Fruit fly (Drosophila melanogaster) whole organism, embryonic: ENCODE measurements around the gene CG12069.
A peak's percentile ranks its signal among the peaks of the same experiment; 100 is the strongest.

ENCODE experiments used
- CG10267 ChIP-seq: fragments of 200-800 bp; sonication (Bioruptor generic); optimal IDR thresholded peaks from 2 replicates; lab custom pipeline; 2018; ENCODE audit warnings: missing biosample characterization, mild to moderate bottlenecking, missing genetic modification characterization, moderate library complexity
- CG11093 ChIP-seq: fragments of 200-800 bp; sonication (Bioruptor generic); IDR thresholded peaks from 3 replicates; pipeline ENCODE4 v1.3.6; 2022; ENCODE audit warnings: missing biosample characterization, missing genetic modification characterization
- CG11504 ChIP-seq: fragments of 200-800 bp; sonication (Bioruptor generic); optimal IDR thresholded peaks from 3 replicates; lab custom pipeline; 2019; ENCODE audit warnings: missing biosample characterization, mild to moderate bottlenecking, missing genetic modification characterization, moderate library complexity
- CG12155 ChIP-seq: fragments of 200-800 bp; sonication (Bioruptor generic); optimal IDR thresholded peaks from 3 replicates; lab custom pipeline; 2016; ENCODE audit warnings: missing biosample characterization, missing genetic modification characterization
- CG15514 ChIP-seq: fragments of 200-800 bp; sonication (Bioruptor generic); optimal IDR thresholded peaks from 3 replicates; lab custom pipeline; 2017; ENCODE audit warnings: missing biosample characterization, missing genetic modification characterization, mild to moderate bottlenecking, moderate library complexity, missing genetic modification reagents
- CG18476 ChIP-seq: fragments of 200-800 bp; sonication (Bioruptor generic); optimal IDR thresholded peaks from 2 replicates; lab custom pipeline; 2016; ENCODE audit warnings: missing biosample characterization, mild to moderate bottlenecking, missing genetic modification characterization
- CG2199 ChIP-seq: fragments of 200-800 bp; sonication (Bioruptor generic); IDR thresholded peaks from 3 replicates; pipeline ENCODE4 v1.3.6; 2022; ENCODE audit warnings: missing biosample characterization, missing genetic modification characterization
- CG2678 ChIP-seq: fragments of 200-800 bp; sonication (Bioruptor generic); optimal IDR thresholded peaks from 3 replicates; lab custom pipeline; 2019; ENCODE audit warnings: missing biosample characterization, mild to moderate bottlenecking, missing genetic modification characterization, moderate library complexity
- CG2875 ChIP-seq: fragments of 200-800 bp; sonication (Bioruptor generic); optimal IDR thresholded peaks from 2 replicates; lab custom pipeline; 2017; ENCODE audit warnings: missing biosample characterization, mild to moderate bottlenecking, missing genetic modification characterization, missing genetic modification reagents
- CG2889 ChIP-seq: fragments of 200-800 bp; sonication (Bioruptor generic); IDR thresholded peaks from 3 replicates; pipeline ENCODE4 v1.3.6; 2022; ENCODE audit warnings: missing biosample characterization, missing genetic modification characterization
- CG32772 ChIP-seq: fragments of 200-800 bp; sonication (Bioruptor generic); IDR thresholded peaks from 2 replicates; pipeline ENCODE4 v1.3.6; 2022; ENCODE audit warnings: missing biosample characterization, missing genetic modification characterization
- CG8478 ChIP-seq: fragments of >200 bp; optimal IDR thresholded peaks from 2 replicates; lab custom pipeline; 2018
- CG8944 ChIP-seq: fragments of 200-800 bp; sonication (Bioruptor generic); optimal IDR thresholded peaks from 3 replicates; lab custom pipeline; 2016; ENCODE audit warnings: missing biosample characterization, missing genetic modification characterization
- CG9876 ChIP-seq: fragments of 200-800 bp; sonication (Bioruptor generic); optimal IDR thresholded peaks from 2 replicates; lab custom pipeline; 2016; ENCODE audit warnings: missing biosample characterization, missing genetic modification characterization
- CG9932 ChIP-seq: fragments of 200-800 bp; sonication (Bioruptor generic); IDR thresholded peaks from 2 replicates; pipeline ENCODE4 v1.3.6; 2022; ENCODE audit warnings: missing biosample characterization, missing genetic modification characterization
- Dip2 ChIP-seq: fragments of 200-800 bp; sonication (Bioruptor generic); IDR thresholded peaks from 2 replicates; pipeline ENCODE4 v1.3.6; 2022; ENCODE audit warnings: missing biosample characterization, missing genetic modification characterization
- Dll ChIP-seq: fragments of 200-800 bp; sonication (Bioruptor generic); IDR thresholded peaks from 4 replicates; pipeline ENCODE4 v1.3.6; 2022; ENCODE audit warnings: missing biosample characterization, missing genetic modification characterization; ENCODE audit not compliant: partially characterized antibody
- Doc2 ChIP-seq: fragments of 200-800 bp; sonication (Bioruptor generic); IDR thresholded peaks from 2 replicates; pipeline ENCODE4 v1.3.6; 2022; ENCODE audit warnings: missing biosample characterization, missing genetic modification characterization
- Drgx ChIP-seq: fragments of 200-800 bp; sonication (Bioruptor generic); IDR thresholded peaks from 2 replicates; pipeline ENCODE4 v1.3.6; 2022; ENCODE audit warnings: missing biosample characterization, missing genetic modification characterization
- E2f1 ChIP-seq: fragments of 200-800 bp; sonication (Bioruptor generic); IDR thresholded peaks from 2 replicates; pipeline ENCODE4 v1.3.6; 2022; ENCODE audit warnings: missing biosample characterization, missing genetic modification characterization
- E2f2 ChIP-seq: fragments of 200-800 bp; sonication (Bioruptor generic); IDR thresholded peaks from 2 replicates; pipeline ENCODE4 v1.3.6; 2022; ENCODE audit warnings: missing biosample characterization, missing genetic modification characterization
- Fer2 ChIP-seq: fragments of 200-800 bp; sonication (Bioruptor generic); optimal IDR thresholded peaks from 2 replicates; lab custom pipeline; 2018; ENCODE audit warnings: missing biosample characterization, mild to moderate bottlenecking, missing genetic modification characterization, moderate library complexity
- Gug ChIP-seq: fragments of 200-800 bp; sonication (Bioruptor generic); IDR thresholded peaks from 4 replicates; pipeline ENCODE4 v1.3.6; 2022; ENCODE audit warnings: missing biosample characterization, missing genetic modification characterization
- H2.0 ChIP-seq: fragments of 200-800 bp; sonication (Bioruptor generic); IDR thresholded peaks from 2 replicates; pipeline ENCODE4 v1.3.6; 2022; ENCODE audit warnings: missing biosample characterization, missing genetic modification characterization
- Max ChIP-seq: fragments of 200-800 bp; sonication (Bioruptor generic); optimal IDR thresholded peaks from 2 replicates; lab custom pipeline; 2016; ENCODE audit warnings: missing biosample characterization, mild to moderate bottlenecking, missing genetic modification characterization
- Med ChIP-seq: fragments of 200-800 bp; sonication (Bioruptor generic); peaks from one replicate; lab custom pipeline; 2016; ENCODE audit warnings: missing biosample characterization, missing genetic modification characterization, mild to moderate bottlenecking, inconsistent platforms, moderate library complexity
- Six4 ChIP-seq: fragments of 200-800 bp; sonication (Bioruptor generic); optimal IDR thresholded peaks from 2 replicates; lab custom pipeline; 2016; ENCODE audit warnings: missing biosample characterization, missing genetic modification characterization
- amos ChIP-seq: fragments of 200-800 bp; sonication (Bioruptor generic); IDR thresholded peaks from 2 replicates; pipeline ENCODE4 v1.3.6; 2022; ENCODE audit warnings: missing biosample characterization, missing genetic modification characterization; ENCODE audit not compliant: partially characterized antibody
- ap ChIP-seq: fragments of 200-800 bp; sonication (Bioruptor generic); IDR thresholded peaks from 2 replicates; pipeline ENCODE4 v1.3.6; 2022; ENCODE audit warnings: missing biosample characterization, missing genetic modification characterization
- bab2 ChIP-seq: fragments of 200-800 bp; sonication (Bioruptor generic); optimal IDR thresholded peaks from 2 replicates; lab custom pipeline; 2016; ENCODE audit warnings: missing biosample characterization, missing genetic modification characterization
- bbx ChIP-seq: fragments of 200-800 bp; sonication (Bioruptor generic); IDR thresholded peaks from 2 replicates; pipeline ENCODE4 v1.3.6; 2022; ENCODE audit warnings: missing biosample characterization, missing genetic modification characterization; ENCODE audit not compliant: partially characterized antibody
- bowl ChIP-seq: fragments of 200-800 bp; sonication (Bioruptor generic); IDR thresholded peaks from 2 replicates; pipeline ENCODE4 v1.3.6; 2022; ENCODE audit warnings: missing biosample characterization, missing genetic modification characterization
- br ChIP-seq: fragments of >200 bp; optimal IDR thresholded peaks from 2 replicates; lab custom pipeline; 2017
- cato ChIP-seq: fragments of 200-800 bp; sonication (Bioruptor generic); optimal IDR thresholded peaks from 2 replicates; lab custom pipeline; 2016; ENCODE audit warnings: missing biosample characterization, missing genetic modification characterization, borderline replicate concordance
- crc ChIP-seq: fragments of 200-800 bp; sonication (Bioruptor generic); optimal IDR thresholded peaks from 2 replicates; lab custom pipeline; 2016; ENCODE audit warnings: missing biosample characterization, missing genetic modification characterization
- disco-r ChIP-seq: fragments of 200-800 bp; sonication (Bioruptor generic); optimal IDR thresholded peaks from 2 replicates; lab custom pipeline; 2016; ENCODE audit warnings: missing biosample characterization, missing genetic modification characterization
- dysf ChIP-seq: fragments of 200-800 bp; sonication (Bioruptor generic); IDR thresholded peaks from 3 replicates; pipeline ENCODE4 v1.3.6; 2022; ENCODE audit warnings: missing biosample characterization, missing genetic modification characterization
- en ChIP-seq: fragments of 200-800 bp; sonication (Bioruptor generic); optimal IDR thresholded peaks from 2 replicates; lab custom pipeline; 2016; ENCODE audit warnings: missing biosample characterization, missing genetic modification characterization
- fd64A ChIP-seq: fragments of 200-800 bp; sonication (Bioruptor generic); optimal IDR thresholded peaks from 3 replicates; lab custom pipeline; 2018; ENCODE audit warnings: missing biosample characterization, mild to moderate bottlenecking, missing genetic modification characterization
- gcm2 ChIP-seq: fragments of 200-800 bp; sonication (Bioruptor generic); optimal IDR thresholded peaks from 2 replicates; lab custom pipeline; 2016; ENCODE audit warnings: missing biosample characterization, missing genetic modification characterization
- grau ChIP-seq: fragments of 200-800 bp; optimal IDR thresholded peaks from 3 replicates; lab custom pipeline; 2019; ENCODE audit warnings: missing biosample characterization, mild to moderate bottlenecking, missing genetic modification characterization, moderate library complexity
- nerfin-2 ChIP-seq: fragments of 200-800 bp; sonication (Bioruptor generic); IDR thresholded peaks from 2 replicates; pipeline ENCODE4 v1.3.6; 2022; ENCODE audit warnings: missing biosample characterization, missing genetic modification characterization; ENCODE audit not compliant: partially characterized antibody
- otp ChIP-seq: fragments of 200-800 bp; sonication (Bioruptor generic); IDR thresholded peaks from 3 replicates; pipeline ENCODE4, ENCODE4 v1.3.6; 2022; ENCODE audit warnings: missing biosample characterization, missing genetic modification characterization
- p53 ChIP-seq: fragments of 200-800 bp; sonication (Bioruptor generic); optimal IDR thresholded peaks from 2 replicates; lab custom pipeline; 2016; ENCODE audit warnings: missing biosample characterization, missing genetic modification characterization
- prd ChIP-seq, 3 experiments: fragments of >200 bp in 2 of 3; fragments of 200-800 bp in 1 of 3; sonication (Bioruptor generic) in 1 of 3; optimal IDR thresholded peaks in 2 of 3; IDR thresholded peaks in 1 of 3; 2 replicates in 2 of 3; 3 replicates in 1 of 3; pipeline versions ENCODE4 v1.3.6 to Lab custom; 2017 to 2022; ENCODE audit warnings: missing biosample characterization in 1 of 3, missing genetic modification characterization in 1 of 3
- ro ChIP-seq: fragments of 200-800 bp; sonication (Bioruptor generic); IDR thresholded peaks from 2 replicates; pipeline ENCODE4 v1.3.6; 2022; ENCODE audit warnings: missing biosample characterization, missing genetic modification characterization
- row ChIP-seq: fragments of 200-800 bp; sonication (Bioruptor generic); IDR thresholded peaks from 3 replicates; pipeline ENCODE4 v1.3.6; 2022; ENCODE audit warnings: missing biosample characterization, missing genetic modification characterization
- slp2 ChIP-seq: fragments of 200-800 bp; sonication (Bioruptor generic); optimal IDR thresholded peaks from 2 replicates; lab custom pipeline; 2016; ENCODE audit warnings: missing biosample characterization, missing genetic modification characterization
- sob ChIP-seq: fragments of 200-800 bp; sonication (Bioruptor generic); IDR thresholded peaks from 2 replicates; pipeline ENCODE4 v1.3.6; 2022; ENCODE audit warnings: missing biosample characterization, missing genetic modification characterization
- tna ChIP-seq: fragments of 200-800 bp; sonication (Bioruptor generic); IDR thresholded peaks from 2 replicates; pipeline ENCODE4 v1.3.6; 2022; ENCODE audit warnings: missing biosample characterization, missing genetic modification characterization; ENCODE audit not compliant: partially characterized antibody
- unc-4 ChIP-seq: fragments of 200-800 bp; sonication (Bioruptor generic); IDR thresholded peaks from 2 replicates; pipeline ENCODE4 v1.3.6; 2022; ENCODE audit warnings: missing biosample characterization, missing genetic modification characterization; ENCODE audit not compliant: partially characterized antibody
- wek ChIP-seq: fragments of 200-800 bp; sonication (Bioruptor generic); optimal IDR thresholded peaks from 3 replicates; lab custom pipeline; 2018; ENCODE audit warnings: missing biosample characterization, mild to moderate bottlenecking, missing genetic modification characterization, moderate library complexity
- yki ChIP-seq: fragments of >200 bp; optimal IDR thresholded peaks from 3 replicates; lab custom pipeline; 2018

Gene CG12069

dm6 chr3R:30722374-30722773 is 27.1 kb upstream of the CG12069 start (continued):
- no peak for TF ChIP-seq tna (GFP tag; lab: Robert Waterston, UW)
- TF ChIP-seq Gug (GFP tag; lab: Robert Waterston, UW), result no peak
- no peak for TF ChIP-seq br
- no peak for TF ChIP-seq CG18476 (GFP tag; lab: Kevin White, UChicago)
- no peak for TF ChIP-seq cato (GFP tag; lab: Kevin White, UChicago)
- TF ChIP-seq Drgx (GFP tag; lab: Robert Waterston, UW), result no peak
- peak; percentile 25 for TF ChIP-seq CG11504 (tag; lab: Kevin White, UChicago)
- TF ChIP-seq CG32772 (GFP tag; lab: Robert Waterston, UW), result 0 out of 2 replicates have a peak, but pooled peaks have one; percentile 14
- TF ChIP-seq gcm2 (GFP tag; lab: Kevin White, UChicago), result no peak
- no peak for TF ChIP-seq bowl (GFP tag; lab: Robert Waterston, UW)
- peak; percentile 33; the same call in 1 of the 3 replicates for TF ChIP-seq row (GFP tag; lab: Robert Waterston, UW)
- no peak for TF ChIP-seq Med (GFP tag; lab: Kevin White, UChicago)
- TF ChIP-seq CG9932 (GFP tag; lab: Robert Waterston, UW), result no peak
- TF ChIP-seq Max (GFP tag; lab: Kevin White, UChicago), result no peak
- no peak for TF ChIP-seq Doc2 (GFP tag; lab: Robert Waterston, UW)
- no peak for TF ChIP-seq CG12155 (GFP tag; lab: Kevin White, UChicago)
- no peak for TF ChIP-seq CG2875 (GFP tag; lab: Kevin White, UChicago)
- no peak for TF ChIP-seq CG15514 (GFP tag; lab: Kevin White, UChicago)
- TF ChIP-seq p53, result no peak
- TF ChIP-seq slp2 (GFP tag; lab: Kevin White, UChicago), result no peak
- no peak for TF ChIP-seq crc (GFP tag; lab: Kevin White, UChicago)
- TF ChIP-seq amos (GFP tag; lab: Robert Waterston, UW), result no peak
- TF ChIP-seq CG2889 (GFP tag; lab: Robert Waterston, UW), result no peak
- TF ChIP-seq disco-r (GFP tag; lab: Kevin White, UChicago), result no peak
- no peak for TF ChIP-seq ro (GFP tag; lab: Robert Waterston, UW)
- no peak for TF ChIP-seq Dip2
- no peak for TF ChIP-seq prd (optimal IDR thresholded peaks at IDR 0.05; lab: Kevin White, UChicago)
- no peak for TF ChIP-seq prd (GFP tag; IDR thresholded peaks at IDR 0.05; lab: Robert Waterston, UW)
- no peak for TF ChIP-seq CG2199 (GFP tag; lab: Robert Waterston, UW)
- no peak for TF ChIP-seq sob (GFP tag; lab: Robert Waterston, UW)
- no peak for TF ChIP-seq bbx (GFP tag; lab: Robert Waterston, UW)
- no peak for TF ChIP-seq en (GFP tag; lab: Kevin White, UChicago)
- no peak for TF ChIP-seq CG8478 (lab: Kevin White, UChicago)
- no peak for TF ChIP-seq CG11093 (GFP tag; lab: Robert Waterston, UW)
- TF ChIP-seq CG2678 (tag; lab: Kevin White, UChicago), result peak; percentile 15
- TF ChIP-seq H2.0 (GFP tag; lab: Robert Waterston, UW), result 0 out of 2 replicates have a peak, but pooled peaks have one; percentile 8
- TF ChIP-seq ap, result no peak
- TF ChIP-seq CG9876 (GFP tag; lab: Kevin White, UChicago), result no peak
- TF ChIP-seq otp (GFP tag; lab: Robert Waterston, UW), result no peak
- TF ChIP-seq dysf (GFP tag; lab: Robert Waterston, UW), result 0 out of 3 replicates have a peak, but pooled peaks have one; percentile 36
- no peak for TF ChIP-seq CG8944 (GFP tag; lab: Kevin White, UChicago)
- no peak for TF ChIP-seq E2f1 (GFP tag; lab: Robert Waterston, UW)
- no peak for TF ChIP-seq wek (GFP tag; lab: Kevin White, UChicago)
- no peak for TF ChIP-seq E2f2
- no peak for TF ChIP-seq CG10267 (tag; lab: Kevin White, UChicago)
- no peak for TF ChIP-seq nerfin-2 (GFP tag; lab: Robert Waterston, UW)
- no peak for TF ChIP-seq yki (lab: Kevin White, UChicago)
- no peak for TF ChIP-seq Six4 (GFP tag; lab: Kevin White, UChicago)
- no peak for TF ChIP-seq Dll
- no peak for TF ChIP-seq bab2
- no peak for TF ChIP-seq unc-4 (GFP tag; lab: Robert Waterston, UW)
- TF ChIP-seq Fer2 (tag; lab: Kevin White, UChicago), result no peak
- no peak for TF ChIP-seq grau (tag; lab: Kevin White, UChicago)
- no peak for TF ChIP-seq fd64A (GFP tag; lab: Kevin White, UChicago)
